Worm (Caenorhabditis elegans) whole organism, midembryonic: ENCODE results near the gene F35D2.3.

Experiments used
- T22C8.4 ChIP-seq: fragments of 200-800 bp; sonication (Bioruptor generic); IDR thresholded peaks from 2 replicates; pipeline ENCODE4 v1.3.6; 2022; ENCODE audit warnings: missing genetic modification characterization, missing compliant biosample characterization
- cog-1 ChIP-seq: sonication (generic microtip); optimal IDR thresholded peaks from 2 replicates; lab custom pipeline; 2016; ENCODE audit warnings: missing genetic modification characterization, missing compliant biosample characterization
- flt-1 ChIP-seq: fragments of 200-800 bp; sonication (Bioruptor generic); IDR thresholded peaks from 2 replicates; pipeline ENCODE4 v1.3.6; 2022; ENCODE audit warnings: missing genetic modification characterization, missing compliant biosample characterization
- klf-2 ChIP-seq: fragments of 200-800 bp; sonication (Bioruptor generic); conservative IDR thresholded peaks from 2 replicates; pipeline ENCODE4 v1.3.6; 2022; ENCODE audit warnings: missing genetic modification reagents, missing genetic modification characterization, missing compliant biosample characterization
- tab-1 ChIP-seq: fragments of 200-800 bp; sonication (Bioruptor generic); IDR thresholded peaks from 2 replicates; pipeline ENCODE4 v1.3.6; 2022; ENCODE audit warnings: missing genetic modification characterization, missing compliant biosample characterization
- ztf-29 ChIP-seq: fragments of 200-800 bp; sonication (Bioruptor generic); IDR thresholded peaks from 2 replicates; pipeline ENCODE4 v1.3.6; 2022; ENCODE audit warnings: missing genetic modification reagents, missing genetic modification characterization, missing compliant biosample characterization

DNA sequence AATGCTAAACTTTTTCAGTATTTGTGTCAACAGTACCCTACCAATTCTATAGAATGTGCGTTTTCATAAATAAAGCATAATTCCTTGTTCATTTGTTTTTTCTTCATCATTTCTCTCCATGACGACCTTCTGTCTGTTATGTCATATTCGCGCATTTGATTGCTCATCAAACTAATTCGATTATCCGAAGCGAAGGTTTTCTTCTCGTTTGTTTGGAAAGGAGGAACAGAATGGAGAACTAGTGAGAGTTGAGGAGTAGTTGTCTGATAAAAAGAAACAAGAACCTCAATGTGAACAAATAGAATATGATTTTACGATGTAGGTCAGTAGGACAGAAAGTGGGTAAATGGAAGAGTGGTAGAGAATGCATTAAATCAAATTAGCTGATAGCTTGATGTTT, 7.8 kb upstream of the F35D2.3 start:
- TF ChIP-seq ztf-29 (no peak), flt-1 (GFP tag; lab: Robert Waterston, UW) (no peak), cog-1 (no peak), T22C8.4 (GFP tag; lab: Robert Waterston, UW) (no peak), tab-1 (GFP tag; lab: Robert Waterston, UW) (no peak), klf-2 (GFP tag; lab: Robert Waterston, UW) (no peak)
